Worm (Caenorhabditis elegans) whole organism, late embryonic: ENCODE measurements around the gene F10E7.11.

Source experiments
- ama-1 ChIP-seq: fragments of 150-350 bp; optimal IDR thresholded peaks from 2 replicates; lab custom pipeline; 2014
- ceh-22 ChIP-seq: sonication (generic microtip); optimal IDR thresholded peaks from 2 replicates; lab custom pipeline; 2017; ENCODE audit warnings: missing biosample characterization, missing genetic modification characterization
- ceh-30 ChIP-seq: fragments of 150-350 bp; optimal IDR thresholded peaks from 2 replicates; lab custom pipeline; 2014; ENCODE audit warnings: missing biosample characterization, missing genetic modification characterization
- ceh-9 ChIP-seq: sonication (generic microtip); optimal IDR thresholded peaks from 2 replicates; lab custom pipeline; 2016; ENCODE audit warnings: mild to moderate bottlenecking, missing genetic modification characterization, inconsistent platforms, missing compliant biosample characterization
- che-1 ChIP-seq: sonication (generic microtip); optimal IDR thresholded peaks from 2 replicates; lab custom pipeline; 2016; ENCODE audit warnings: mild to moderate bottlenecking, missing genetic modification characterization, missing compliant biosample characterization
- hlh-30 ChIP-seq: sonication (generic microtip); optimal IDR thresholded peaks from 2 replicates; lab custom pipeline; 2017; ENCODE audit warnings: antibody characterized with exemption, missing genetic modification characterization, missing compliant biosample characterization; ENCODE audit not compliant: insufficient read depth
- hlh-6 ChIP-seq: sonication (generic microtip); optimal IDR thresholded peaks from 2 replicates; lab custom pipeline; 2016; ENCODE audit warnings: missing genotype, missing genetic modification characterization, missing compliant biosample characterization
- mec-3 ChIP-seq: sonication (generic microtip); optimal IDR thresholded peaks from 2 replicates; lab custom pipeline; 2016; ENCODE audit warnings: borderline replicate concordance, missing genetic modification characterization, missing compliant biosample characterization
- nhr-11 ChIP-seq: fragments of 150-350 bp; optimal IDR thresholded peaks from 2 replicates; lab custom pipeline; 2014; ENCODE audit warnings: missing biosample characterization, missing genetic modification characterization
- pqm-1 ChIP-seq: sonication (generic microtip); optimal IDR thresholded peaks from 2 replicates; lab custom pipeline; 2016; ENCODE audit warnings: missing genetic modification characterization, missing compliant biosample characterization
- sox-4 ChIP-seq: sonication (generic microtip); optimal IDR thresholded peaks from 2 replicates; lab custom pipeline; 2017; ENCODE audit warnings: mild to moderate bottlenecking, missing genetic modification characterization, inconsistent platforms, missing compliant biosample characterization
- syd-9 ChIP-seq: sonication (generic microtip); optimal IDR thresholded peaks from 2 replicates; lab custom pipeline; 2016; ENCODE audit warnings: mild to moderate bottlenecking, missing genetic modification characterization, moderate library complexity, missing compliant biosample characterization
- tbx-2 ChIP-seq: sonication (generic microtip); optimal IDR thresholded peaks from 2 replicates; lab custom pipeline; 2016; ENCODE audit warnings: missing genetic modification characterization, missing compliant biosample characterization
- tbx-7 ChIP-seq: sonication (generic microtip); optimal IDR thresholded peaks from 2 replicates; lab custom pipeline; 2016; ENCODE audit warnings: missing genotype, missing genetic modification characterization, missing compliant biosample characterization

DNA sequence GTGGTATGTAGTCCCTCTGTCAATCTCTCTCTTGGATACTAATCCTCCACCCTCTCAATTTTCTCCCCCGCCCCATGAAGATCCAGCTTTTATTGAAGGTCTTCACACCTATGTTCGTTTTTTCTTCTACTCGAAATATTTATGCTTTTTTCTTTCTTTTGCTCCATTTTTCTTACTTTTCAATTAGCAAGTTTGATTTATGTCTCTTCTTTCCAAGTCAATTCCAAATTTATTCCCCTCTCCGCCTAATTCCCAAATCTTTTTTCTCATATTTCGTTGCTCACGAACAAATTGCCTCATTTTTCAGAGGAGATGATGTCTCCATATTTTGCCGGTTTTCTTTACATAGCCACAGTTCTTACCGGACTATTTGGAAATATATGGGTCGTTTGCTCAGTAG is 21.6 kb upstream of the F10E7.11 start, which contains the start of gene npr-31:
- no peak for TF ChIP-seq hlh-6 (tag; lab: Kevin White, UChicago)
- TF ChIP-seq nhr-11 (tag; lab: Kevin White, UChicago) = no peak
- no peak for TF ChIP-seq sox-4
- no peak for TF ChIP-seq che-1 (tag; lab: Kevin White, UChicago)
- no peak for TF ChIP-seq ceh-30 (tag; lab: Kevin White, UChicago)
- no peak for TF ChIP-seq hlh-30 (tag; lab: Kevin White, UChicago)
- TF ChIP-seq ceh-22 (tag; lab: Kevin White, UChicago) = no peak
- no peak for TF ChIP-seq ceh-9 (tag; lab: Kevin White, UChicago)
- no peak for TF ChIP-seq tbx-7 (tag; lab: Kevin White, UChicago)
- TF ChIP-seq syd-9 (tag; lab: Kevin White, UChicago) = no peak
- no peak for TF ChIP-seq ama-1 (lab: Kevin White, UChicago)
- no peak for TF ChIP-seq mec-3 (tag; lab: Kevin White, UChicago)
- no peak for TF ChIP-seq pqm-1
- no peak for TF ChIP-seq tbx-2 (tag; lab: Kevin White, UChicago)
